Worm (Caenorhabditis elegans) whole organism, L4 larva: ENCODE measurements around the gene nars-2.

Experiments
- F10B5.3 ChIP-seq: sonication (generic microtip); optimal IDR thresholded peaks from 2 replicates; lab custom pipeline; 2016; ENCODE audit warnings: mild to moderate bottlenecking, missing genetic modification characterization, missing compliant biosample characterization
- F49E8.2 ChIP-seq: sonication (generic microtip); optimal IDR thresholded peaks from 2 replicates; lab custom pipeline; 2016; ENCODE audit warnings: missing compliant biosample characterization, mild to moderate bottlenecking, missing genetic modification characterization, borderline replicate concordance
- T20F7.1 ChIP-seq: fragments of 200-800 bp; sonication (Bioruptor generic); optimal IDR thresholded peaks from 2 replicates; lab custom pipeline; 2018; ENCODE audit warnings: mild to moderate bottlenecking, missing genetic modification characterization, missing compliant biosample characterization
- Y105C5A.15 ChIP-seq: fragments of 200-800 bp; sonication (Bioruptor generic); IDR thresholded peaks from 2 replicates; pipeline ENCODE4 v1.3.6; 2022; ENCODE audit warnings: missing genetic modification characterization, missing compliant biosample characterization
- ZK337.2 ChIP-seq: fragments of 200-800 bp; sonication (Bioruptor generic); IDR thresholded peaks from 2 replicates; pipeline ENCODE4 v1.3.6; 2022; ENCODE audit warnings: missing genetic modification reagents, missing genetic modification characterization, missing compliant biosample characterization
- aha-1 ChIP-seq: fragments of 150-350 bp; peaks from one replicate; lab custom pipeline; 2014; ENCODE audit warnings: missing biosample characterization, missing genetic modification characterization
- arid-1 ChIP-seq: fragments of 200-800 bp; sonication (Bioruptor generic); conservative IDR thresholded peaks from 2 replicates; pipeline ENCODE4 v1.3.6; 2022; ENCODE audit warnings: missing genetic modification reagents, missing genetic modification characterization, missing compliant biosample characterization
- attf-4 ChIP-seq: sonication (generic microtip); optimal IDR thresholded peaks from 3 replicates; lab custom pipeline; 2017; ENCODE audit warnings: missing biosample characterization, missing genetic modification characterization
- ceh-28 ChIP-seq: fragments of 150-350 bp; optimal IDR thresholded peaks from 2 replicates; lab custom pipeline; 2014; ENCODE audit warnings: missing biosample characterization, missing genetic modification reagents, missing genetic modification characterization
- ceh-62 ChIP-seq: sonication (generic microtip); optimal IDR thresholded peaks from 2 replicates; lab custom pipeline; 2017; ENCODE audit warnings: missing biosample characterization, missing genetic modification characterization
- ceh-82 ChIP-seq: sonication (generic microtip); optimal IDR thresholded peaks from 2 replicates; lab custom pipeline; 2017; ENCODE audit warnings: missing biosample characterization, missing genetic modification characterization
- cey-2 ChIP-seq: sonication (generic microtip); optimal IDR thresholded peaks from 3 replicates; lab custom pipeline; 2017; ENCODE audit warnings: missing genetic modification characterization, mild to moderate bottlenecking, missing compliant biosample characterization, antibody characterized with exemption, borderline replicate concordance; ENCODE audit not compliant: insufficient read depth
- daf-12 ChIP-seq: fragments of 150-350 bp; optimal IDR thresholded peaks from 2 replicates; lab custom pipeline; 2014; ENCODE audit warnings: missing biosample characterization, missing genetic modification reagents, missing genetic modification characterization
- daf-19 ChIP-seq: fragments of 200-800 bp; sonication (Bioruptor generic); conservative IDR thresholded peaks from 2 replicates; pipeline ENCODE4 v1.3.6; 2022; ENCODE audit warnings: missing genetic modification characterization, missing compliant biosample characterization
- daf-8 ChIP-seq: fragments of 200-800 bp; sonication (Bioruptor generic); IDR thresholded peaks from 2 replicates; pipeline ENCODE4 v1.3.6; 2022; ENCODE audit warnings: missing genetic modification characterization, missing compliant biosample characterization
- dmd-9 ChIP-seq: fragments of 200-800 bp; sonication (Bioruptor generic); IDR thresholded peaks from 2 replicates; pipeline ENCODE4 v1.3.6; 2022; ENCODE audit warnings: missing genetic modification reagents, missing genetic modification characterization, missing compliant biosample characterization
- dpl-1 ChIP-seq: fragments of 150-350 bp; optimal IDR thresholded peaks from 2 replicates; lab custom pipeline; 2014; ENCODE audit warnings: missing biosample characterization, missing genetic modification reagents, missing genetic modification characterization
- duxl-1 ChIP-seq: sonication (generic microtip); optimal IDR thresholded peaks from 2 replicates; lab custom pipeline; 2016; ENCODE audit warnings: mild to moderate bottlenecking, missing genetic modification characterization, moderate library complexity, missing compliant biosample characterization; ENCODE audit not compliant: poor library complexity
- dve-1 ChIP-seq: sonication (generic microtip); optimal IDR thresholded peaks from 2 replicates; lab custom pipeline; 2017; ENCODE audit warnings: antibody characterized with exemption, mild to moderate bottlenecking, missing genetic modification characterization, missing compliant biosample characterization; ENCODE audit not compliant: insufficient read depth
- egl-27 ChIP-seq: sonication (generic microtip); optimal IDR thresholded peaks from 3 replicates; lab custom pipeline; 2017; ENCODE audit warnings: missing biosample characterization, missing genetic modification reagents, missing genetic modification characterization
- fkh-10 ChIP-seq: fragments of 150-350 bp; optimal IDR thresholded peaks from 2 replicates; lab custom pipeline; 2014; ENCODE audit warnings: missing biosample characterization, missing genetic modification reagents, missing genetic modification characterization
- gei-8 ChIP-seq: fragments of 200-800 bp; sonication (Bioruptor generic); optimal IDR thresholded peaks from 2 replicates; lab custom pipeline; 2018; ENCODE audit warnings: mild to moderate bottlenecking, missing genetic modification characterization, missing compliant biosample characterization
- hlh-11 ChIP-seq: fragments of 200-800 bp; sonication (Bioruptor generic); optimal IDR thresholded peaks from 2 replicates; lab custom pipeline; 2018; ENCODE audit warnings: mild to moderate bottlenecking, missing genetic modification characterization, missing compliant biosample characterization
- lim-7 ChIP-seq: fragments of 200-800 bp; sonication (Bioruptor generic); IDR thresholded peaks from 2 replicates; pipeline ENCODE4 v1.3.6; 2022; ENCODE audit warnings: missing genetic modification characterization, missing compliant biosample characterization
- lin-38 ChIP-seq: fragments of 200-800 bp; sonication (Bioruptor generic); IDR thresholded peaks from 2 replicates; pipeline ENCODE4 v1.3.6; 2022; ENCODE audit warnings: missing genetic modification reagents, missing genetic modification characterization, missing compliant biosample characterization
- lin-39 ChIP-seq: fragments of 150-350 bp; optimal IDR thresholded peaks from 2 replicates; lab custom pipeline; 2014; ENCODE audit warnings: missing biosample characterization, missing genetic modification reagents, missing genetic modification characterization
- madf-9 ChIP-seq: fragments of 200-800 bp; sonication (Bioruptor generic); conservative IDR thresholded peaks from 2 replicates; pipeline ENCODE4 v1.3.6; 2022; ENCODE audit warnings: missing genetic modification reagents, missing genetic modification characterization, missing compliant biosample characterization
- mep-1 ChIP-seq: fragments of 150-350 bp; sonication (generic microtip); optimal IDR thresholded peaks from 3 replicates; lab custom pipeline; 2014; ENCODE audit warnings: missing biosample characterization, missing genetic modification characterization
- mxl-2 ChIP-seq: fragments of 200-800 bp; sonication (Bioruptor generic); conservative IDR thresholded peaks from 2 replicates; pipeline ENCODE4 v1.3.6; 2022; ENCODE audit warnings: missing genetic modification reagents, missing genetic modification characterization, missing compliant biosample characterization
- mxl-3 ChIP-seq: fragments of 200-800 bp; sonication (Bioruptor generic); optimal IDR thresholded peaks from 2 replicates; lab custom pipeline; 2018; ENCODE audit warnings: mild to moderate bottlenecking, missing genetic modification characterization, missing compliant biosample characterization
- nhr-10 ChIP-seq: fragments of 150-350 bp; optimal IDR thresholded peaks from 2 replicates; lab custom pipeline; 2014; ENCODE audit warnings: missing biosample characterization, missing genetic modification characterization
- nhr-28 ChIP-seq: fragments of 150-350 bp; optimal IDR thresholded peaks from 2 replicates; lab custom pipeline; 2014; ENCODE audit warnings: missing biosample characterization, missing genetic modification characterization
- nhr-48 ChIP-seq: sonication (generic microtip); optimal IDR thresholded peaks from 2 replicates; lab custom pipeline; 2016; ENCODE audit warnings: mild to moderate bottlenecking, missing genetic modification characterization, missing compliant biosample characterization
- nhr-6 ChIP-seq: fragments of 150-350 bp; optimal IDR thresholded peaks from 2 replicates; lab custom pipeline; 2014; ENCODE audit warnings: missing biosample characterization, missing genetic modification characterization
- pha-4 ChIP-seq, 2 experiments: fragments of 150-350 bp in 1 of 2; fragments of 200-800 bp in 1 of 2; sonication (Bioruptor generic) in 1 of 2; IDR thresholded peaks in 1 of 2; optimal IDR thresholded peaks in 1 of 2; 2 replicates each; pipeline versions ENCODE4 v1.3.6 to Lab custom; 2014 to 2022; ENCODE audit warnings: missing genetic modification characterization in 2 of 2, missing genetic modification reagents in 2 of 2, missing biosample characterization in 1 of 2, missing compliant biosample characterization in 1 of 2
- php-3 ChIP-seq: fragments of 200-800 bp; sonication (Bioruptor generic); IDR thresholded peaks from 2 replicates; pipeline ENCODE4 v1.3.6; 2022; ENCODE audit warnings: missing genetic modification reagents, missing genetic modification characterization, missing compliant biosample characterization
- saeg-2 ChIP-seq: fragments of 200-800 bp; sonication (Bioruptor generic); IDR thresholded peaks from 2 replicates; pipeline ENCODE4 v1.3.6; 2022; ENCODE audit warnings: missing genetic modification reagents, missing genetic modification characterization, missing compliant biosample characterization
- skn-1 ChIP-seq: fragments of 150-350 bp; optimal IDR thresholded peaks from 2 replicates; lab custom pipeline; 2014; ENCODE audit warnings: missing biosample characterization, missing genetic modification characterization
- snpc-4 ChIP-seq: fragments of 150-350 bp; optimal IDR thresholded peaks from 2 replicates; lab custom pipeline; 2014; ENCODE audit warnings: missing biosample characterization, missing genetic modification characterization
- spr-3 ChIP-seq: fragments of 200-800 bp; sonication (Bioruptor generic); optimal IDR thresholded peaks from 2 replicates; lab custom pipeline; 2018; ENCODE audit warnings: mild to moderate bottlenecking, missing genetic modification characterization, missing compliant biosample characterization
- tra-1 ChIP-seq: fragments of 200-800 bp; sonication (Bioruptor generic); IDR thresholded peaks from 2 replicates; pipeline ENCODE4 v1.3.6; 2022; ENCODE audit warnings: missing genetic modification reagents, missing genetic modification characterization, missing compliant biosample characterization
- unc-130 ChIP-seq: sonication (generic microtip); optimal IDR thresholded peaks from 2 replicates; lab custom pipeline; 2016; ENCODE audit warnings: missing genetic modification reagents, missing genetic modification characterization, missing compliant biosample characterization
- zag-1 ChIP-seq: fragments of 150-350 bp; optimal IDR thresholded peaks from 2 replicates; lab custom pipeline; 2014; ENCODE audit warnings: missing biosample characterization, missing genetic modification characterization
- zfp-3 ChIP-seq: fragments of 200-800 bp; sonication (Bioruptor generic); conservative IDR thresholded peaks from 2 replicates; pipeline ENCODE4 v1.3.6; 2022; ENCODE audit warnings: missing genetic modification reagents, missing genetic modification characterization, missing compliant biosample characterization
- zip-2 ChIP-seq: fragments of 150-350 bp; optimal IDR thresholded peaks from 2 replicates; lab custom pipeline; 2014; ENCODE audit warnings: missing biosample characterization, missing genetic modification characterization
- ztf-11 ChIP-seq: fragments of 150-350 bp; optimal IDR thresholded peaks from 2 replicates; lab custom pipeline; 2014; ENCODE audit warnings: missing biosample characterization, missing genetic modification characterization

Gene nars-2

ce11 chrIII:11463726-11464125 is 36.8 kb downstream of the nars-2 start (continued):
- TF ChIP-seq zfp-3 (GFP tag; lab: Robert Waterston, UW), result peak; percentile 78; the same call in 1 of the 2 replicates
- TF ChIP-seq daf-8 (GFP tag; lab: Robert Waterston, UW), result no peak
- peak; percentile 85 for TF ChIP-seq mep-1
- TF ChIP-seq daf-12, result no peak
- TF ChIP-seq arid-1 (GFP tag; lab: Robert Waterston, UW), result peak; percentile 20; the same call in 1 of the 2 replicates
- no peak for TF ChIP-seq Y105C5A.15 (GFP tag; lab: Robert Waterston, UW)
- no peak for TF ChIP-seq attf-4 (tag; lab: Kevin White, UChicago)
- no peak for TF ChIP-seq cey-2 (tag; lab: Kevin White, UChicago)
- no peak for TF ChIP-seq skn-1 (tag; lab: Kevin White, UChicago)
- no peak for TF ChIP-seq egl-27 (tag; lab: Kevin White, UChicago)
- TF ChIP-seq php-3, result peak; percentile 64
- no peak for TF ChIP-seq fkh-10 (GFP tag; lab: Kevin White, UChicago)
- TF ChIP-seq lim-7 (GFP tag; lab: Robert Waterston, UW), result 0 out of 2 replicates have a peak, but pooled peaks have one; percentile 24
- peak; percentile 21 for TF ChIP-seq dpl-1 (GFP tag; lab: Kevin White, UChicago)
- TF ChIP-seq pha-4 (GFP tag; IDR thresholded peaks at IDR 0.05; lab: Robert Waterston, UW), result peak; percentile 62
- TF ChIP-seq pha-4 (tag; optimal IDR thresholded peaks at IDR 0.05; lab: Kevin White, UChicago), result no peak
- TF ChIP-seq ztf-11, result no peak
- no peak for TF ChIP-seq ceh-62 (tag; lab: Kevin White, UChicago)
- TF ChIP-seq lin-38, result peak; percentile 60
- TF ChIP-seq dve-1 (tag; lab: Kevin White, UChicago), result peak; percentile 85
- TF ChIP-seq hlh-11, result peak; percentile 87
- TF ChIP-seq aha-1, result no peak
- no peak for TF ChIP-seq F49E8.2 (tag; lab: Kevin White, UChicago)
- no peak for TF ChIP-seq lin-39 (tag; lab: Kevin White, UChicago)
- 0 out of 2 replicates have a peak, but pooled peaks have one; percentile 17 for TF ChIP-seq ZK337.2 (GFP tag; lab: Robert Waterston, UW)
- no peak for TF ChIP-seq saeg-2 (GFP tag; lab: Robert Waterston, UW)
- TF ChIP-seq nhr-10 (tag; lab: Kevin White, UChicago), result peak; percentile 8
- TF ChIP-seq gei-8 (GFP tag; lab: Kevin White, UChicago), result no peak
- no peak for TF ChIP-seq T20F7.1
- TF ChIP-seq ceh-82, result no peak
- no peak for TF ChIP-seq F10B5.3 (tag; lab: Kevin White, UChicago)
- no peak for TF ChIP-seq dmd-9 (GFP tag; lab: Robert Waterston, UW)
- TF ChIP-seq spr-3, result peak; percentile 31

ce11 chrIII:11462332-11462731 is 38.2 kb downstream of the nars-2 start:
- TF ChIP-seq duxl-1 (tag; lab: Kevin White, UChicago) (no peak), tra-1 (GFP tag; lab: Robert Waterston, UW) (no peak), aha-1 (peak; percentile 92), daf-12 (no peak), madf-9 (GFP tag; lab: Robert Waterston, UW) (no peak)
- TF ChIP-seq, all 104 proteins: peak for 1

ce11 chrIII:11459802-11460201 is 40.7 kb downstream of the nars-2 start:
- TF ChIP-seq nhr-48 (tag; lab: Kevin White, UChicago) (no peak), skn-1 (tag; lab: Kevin White, UChicago) (no peak), mxl-3 (GFP tag; lab: Kevin White, UChicago) (no peak), dmd-9 (GFP tag; lab: Robert Waterston, UW) (no peak), zag-1 (tag; lab: Kevin White, UChicago) (no peak), ceh-28 (tag; lab: Kevin White, UChicago) (no peak), nhr-6 (tag; lab: Kevin White, UChicago) (no peak), daf-19 (no peak), nhr-28 (no peak), mxl-2 (GFP tag; lab: Robert Waterston, UW) (no peak), snpc-4 (no peak), daf-12 (no peak), zip-2 (tag; lab: Kevin White, UChicago) (no peak), unc-130 (GFP tag; lab: Kevin White, UChicago) (no peak)
